Fruit fly (Drosophila melanogaster): ENCODE measurements around the gene CG43155.

CG43155 gene

dm6 chrX:11521561-11522546 is 62.3 kb downstream of the CG43155 start (continued):
- TF ChIP-seq CG4360 (GFP tag; IDR thresholded peaks at IDR 0.05) = peak; percentile 8; the same call in 1 of the 2 replicates

dm6 chrX:11523921-11524320 is 64.3 kb downstream of the CG43155 start:
- TF ChIP-seq sim (GFP tag; IDR thresholded peaks at IDR 0.05) = no peak
- no peak for TF ChIP-seq CG9727 (GFP tag; optimal IDR thresholded peaks at IDR 0.05)
- TF ChIP-seq CG4282 (GFP tag; optimal IDR thresholded peaks at IDR 0.05) = no peak
- TF ChIP-seq CG12769 (tag; optimal IDR thresholded peaks at IDR 0.05) = no peak
- no peak for TF ChIP-seq HHEX (GFP tag; optimal IDR thresholded peaks at IDR 0.05)
- TF ChIP-seq Doc2 (GFP tag; IDR thresholded peaks at IDR 0.05) = no peak
- TF ChIP-seq CG1602 (GFP tag; optimal IDR thresholded peaks at IDR 0.05) = no peak
- no peak for TF ChIP-seq CG18764 (GFP tag; optimal IDR thresholded peaks at IDR 0.05)
- TF ChIP-seq CG7271 (tag; optimal IDR thresholded peaks at IDR 0.05) = no peak
- TF ChIP-seq CG3065 (GFP tag; optimal IDR thresholded peaks at IDR 0.05) = no peak
- no peak for TF ChIP-seq Spps (tag; optimal IDR thresholded peaks at IDR 0.05)
- TF ChIP-seq CG18476 (GFP tag; optimal IDR thresholded peaks at IDR 0.05) = no peak
- TF ChIP-seq Xrp1 (GFP tag; IDR thresholded peaks at IDR 0.05) = no peak
- TF ChIP-seq H15 (GFP tag; IDR thresholded peaks at IDR 0.05) = no peak
- no peak for TF ChIP-seq Ets97D (GFP tag; optimal IDR thresholded peaks at IDR 0.05)
